Worm (Caenorhabditis elegans): ENCODE results near the gene par-3.

DNA sequence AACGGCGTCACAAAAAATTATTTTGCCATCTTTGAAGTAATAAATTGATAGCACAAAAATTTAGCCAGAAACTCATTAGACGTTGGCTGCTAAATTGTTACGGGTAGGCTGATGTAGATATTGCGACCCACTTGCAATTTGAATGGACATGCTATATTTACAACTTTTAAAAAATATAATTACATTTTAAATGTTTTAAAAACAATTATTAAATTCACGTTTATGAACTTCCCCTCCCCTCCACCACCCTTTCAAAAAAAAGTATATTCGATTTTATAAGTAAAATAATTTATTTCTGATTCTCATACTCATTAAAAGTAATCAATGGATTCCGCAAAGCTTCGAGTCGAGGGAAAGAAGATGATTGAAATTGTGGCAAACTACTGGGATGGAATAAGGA, 49.4 kb upstream of the par-3 start, which contains the start of gene basl-1:
- no peak for TF ChIP-seq ceh-43 (GFP tag; optimal IDR thresholded peaks at IDR 0.05)
- TF ChIP-seq ces-1 (GFP tag; optimal IDR thresholded peaks at IDR 0.05), result no peak

Measured in whole organism, mixed stage, embryonic.